Fruit fly (Drosophila melanogaster) Kc167 (cell line): Measurements from ENCODE around the gene CG43175.

ENCODE experiments used
- psq ChIP-seq: fragments of >200 bp; optimal IDR thresholded peaks from 2 replicates; lab custom pipeline; 2017; ENCODE audit warnings: missing external identifiers
- ttk ChIP-seq: sonication (Bioruptor generic); optimal IDR thresholded peaks from 2 replicates; lab custom pipeline; 2017; ENCODE audit warnings: missing external identifiers

dm6 chr3R:17670202-17670856 is 39.8 kb downstream of the CG43175 start:
- TF ChIP-seq psq (lab: Kevin White, UChicago) (no peak), ttk (lab: Kevin White, UChicago) (no peak)
